Worm (Caenorhabditis elegans) whole organism, L3 larva: Measurements from ENCODE around the gene F57C2.4.

ENCODE experiments used
- R02D3.7 ChIP-seq: fragments of 150-350 bp; optimal IDR thresholded peaks from 2 replicates; lab custom pipeline; 2014; ENCODE audit warnings: missing biosample characterization, missing genetic modification characterization
- ZK546.5 ChIP-seq: sonication (generic microtip); optimal IDR thresholded peaks from 2 replicates; lab custom pipeline; 2017; ENCODE audit warnings: missing biosample characterization, missing genetic modification characterization
- ama-1 ChIP-seq: fragments of 150-350 bp; optimal IDR thresholded peaks from 2 replicates; lab custom pipeline; 2018
- ceh-16 ChIP-seq: sonication (generic microtip); optimal IDR thresholded peaks from 2 replicates; lab custom pipeline; 2017; ENCODE audit warnings: missing biosample characterization, missing genetic modification characterization
- ceh-28 ChIP-seq: fragments of 150-350 bp; optimal IDR thresholded peaks from 2 replicates; lab custom pipeline; 2014; ENCODE audit warnings: missing biosample characterization, missing genetic modification reagents, missing genetic modification characterization
- ceh-82 ChIP-seq: fragments of 150-350 bp; optimal IDR thresholded peaks from 2 replicates; lab custom pipeline; 2014; ENCODE audit warnings: missing biosample characterization, missing genetic modification characterization
- ceh-9 ChIP-seq: sonication (generic microtip); optimal IDR thresholded peaks from 2 replicates; lab custom pipeline; 2018; ENCODE audit warnings: missing biosample characterization, missing genetic modification characterization
- daf-12 ChIP-seq: fragments of 150-350 bp; optimal IDR thresholded peaks from 2 replicates; lab custom pipeline; 2014; ENCODE audit warnings: missing biosample characterization, missing genetic modification reagents, missing genetic modification characterization
- egl-27 ChIP-seq: sonication (generic microtip); optimal IDR thresholded peaks from 4 replicates; lab custom pipeline; 2017; ENCODE audit warnings: missing biosample characterization, missing genetic modification reagents, missing genetic modification characterization
- egl-5 ChIP-seq: fragments of 150-350 bp; optimal IDR thresholded peaks from 2 replicates; lab custom pipeline; 2017; ENCODE audit warnings: missing biosample characterization, missing genetic modification reagents, missing genetic modification characterization, inconsistent platforms
- elt-1 ChIP-seq: fragments of 150-350 bp; optimal IDR thresholded peaks from 2 replicates; lab custom pipeline; 2014; ENCODE audit warnings: missing biosample characterization, missing genetic modification characterization
- elt-2 ChIP-seq: sonication (generic microtip); optimal IDR thresholded peaks from 2 replicates; lab custom pipeline; 2016; ENCODE audit warnings: missing genetic modification reagents, mild to moderate bottlenecking, missing genetic modification characterization, missing compliant biosample characterization
- elt-3 ChIP-seq, 3 experiments: fragments of 150-350 bp in 1 of 3; sonication (generic microtip) in 2 of 3; optimal IDR thresholded peaks; 2 replicates in 2 of 3; 4 replicates in 1 of 3; lab custom pipeline; 2014 to 2017; ENCODE audit warnings: missing biosample characterization in 3 of 3, missing genetic modification characterization in 3 of 3
- eor-1 ChIP-seq, 2 experiments: fragments of 150-350 bp; optimal IDR thresholded peaks; 2 replicates each; lab custom pipeline; 2014 to 2018; ENCODE audit warnings: missing biosample characterization in 2 of 2, missing genetic modification characterization in 2 of 2
- fkh-10 ChIP-seq: sonication (generic microtip); optimal IDR thresholded peaks from 2 replicates; lab custom pipeline; 2017; ENCODE audit warnings: missing biosample characterization, missing genetic modification reagents, missing genetic modification characterization
- fos-1 ChIP-seq: fragments of 150-350 bp; optimal IDR thresholded peaks from 2 replicates; lab custom pipeline; 2014; ENCODE audit warnings: missing biosample characterization, missing genetic modification characterization
- hmg-11 ChIP-seq: sonication (generic microtip); optimal IDR thresholded peaks from 2 replicates; lab custom pipeline; 2016; ENCODE audit warnings: missing genetic modification characterization, missing compliant biosample characterization
- jun-1 ChIP-seq: fragments of 150-350 bp; optimal IDR thresholded peaks from 2 replicates; lab custom pipeline; 2014; ENCODE audit warnings: missing biosample characterization, missing genetic modification reagents, missing genetic modification characterization
- lin-15B ChIP-seq: fragments of 150-350 bp; optimal IDR thresholded peaks from 2 replicates; lab custom pipeline; 2014; ENCODE audit warnings: missing biosample characterization, missing genetic modification characterization
- lin-39 ChIP-seq: fragments of 150-350 bp; optimal IDR thresholded peaks from 2 replicates; lab custom pipeline; 2018; ENCODE audit warnings: missing biosample characterization, missing genetic modification reagents, missing genetic modification characterization
- nfya-1 ChIP-seq: sonication (generic microtip); optimal IDR thresholded peaks from 2 replicates; lab custom pipeline; 2017; ENCODE audit warnings: missing genetic modification characterization, mild to moderate bottlenecking, missing compliant biosample characterization, antibody characterized with exemption, moderate library complexity; ENCODE audit not compliant: insufficient read depth
- nhr-11 ChIP-seq: fragments of 150-350 bp; optimal IDR thresholded peaks from 2 replicates; lab custom pipeline; 2014; ENCODE audit warnings: missing biosample characterization, missing genetic modification characterization
- nhr-12 ChIP-seq: fragments of 150-350 bp; optimal IDR thresholded peaks from 2 replicates; lab custom pipeline; 2014; ENCODE audit warnings: missing biosample characterization, missing genetic modification characterization
- nhr-23 ChIP-seq: fragments of 150-350 bp; optimal IDR thresholded peaks from 2 replicates; lab custom pipeline; 2014; ENCODE audit warnings: missing biosample characterization, missing genetic modification reagents, missing genetic modification characterization
- nhr-237 ChIP-seq: fragments of 150-350 bp; optimal IDR thresholded peaks from 2 replicates; lab custom pipeline; 2014; ENCODE audit warnings: missing biosample characterization, missing genetic modification characterization
- nhr-25 ChIP-seq: sonication (generic microtip); optimal IDR thresholded peaks from 2 replicates; lab custom pipeline; 2017; ENCODE audit warnings: missing biosample characterization, missing genetic modification characterization
- nhr-28 ChIP-seq: fragments of 150-350 bp; optimal IDR thresholded peaks from 2 replicates; lab custom pipeline; 2014; ENCODE audit warnings: missing biosample characterization, missing genetic modification characterization
- nhr-43 ChIP-seq: sonication (generic microtip); optimal IDR thresholded peaks from 2 replicates; lab custom pipeline; 2016; ENCODE audit warnings: mild to moderate bottlenecking, missing genetic modification characterization, missing compliant biosample characterization; ENCODE audit not compliant: poor library complexity, severe bottlenecking
- nhr-67 ChIP-seq: fragments of 150-350 bp; optimal IDR thresholded peaks from 2 replicates; lab custom pipeline; 2014; ENCODE audit warnings: missing biosample characterization, missing genetic modification characterization
- nhr-76 ChIP-seq: fragments of 150-350 bp; sonication (generic microtip); optimal IDR thresholded peaks from 5 replicates; lab custom pipeline; 2014; ENCODE audit warnings: missing biosample characterization, missing genetic modification characterization
- nhr-77 ChIP-seq: fragments of 150-350 bp; optimal IDR thresholded peaks from 2 replicates; lab custom pipeline; 2014; ENCODE audit warnings: missing biosample characterization, missing genetic modification characterization
- pha-4 ChIP-seq: fragments of 150-350 bp; optimal IDR thresholded peaks from 2 replicates; lab custom pipeline; 2014; ENCODE audit warnings: missing biosample characterization, missing genetic modification reagents, missing genetic modification characterization
- pqm-1 ChIP-seq: fragments of 150-350 bp; optimal IDR thresholded peaks from 2 replicates; lab custom pipeline; 2017; ENCODE audit warnings: missing biosample characterization, missing genetic modification characterization, inconsistent platforms
- skn-1 ChIP-seq: fragments of 150-350 bp; optimal IDR thresholded peaks from 2 replicates; lab custom pipeline; 2014; ENCODE audit warnings: missing biosample characterization, missing genetic modification characterization
- snpc-4 ChIP-seq: fragments of 150-350 bp; optimal IDR thresholded peaks from 2 replicates; lab custom pipeline; 2014; ENCODE audit warnings: missing biosample characterization, missing genetic modification characterization
- tbx-2 ChIP-seq: sonication (generic microtip); optimal IDR thresholded peaks from 2 replicates; lab custom pipeline; 2016; ENCODE audit warnings: mild to moderate bottlenecking, missing genetic modification characterization, missing compliant biosample characterization
- unc-62 ChIP-seq: fragments of 150-350 bp; sonication (generic microtip); optimal IDR thresholded peaks from 4 replicates; lab custom pipeline; 2014; ENCODE audit warnings: missing biosample characterization, missing genetic modification reagents, missing genetic modification characterization
- zag-1 ChIP-seq: fragments of 150-350 bp; optimal IDR thresholded peaks from 2 replicates; lab custom pipeline; 2014; ENCODE audit warnings: missing biosample characterization, missing genetic modification characterization

F57C2.4 gene

ce11 chrII:14489407-14489806 lies 35.7 kb upstream of the F57C2.4 start, which contains the start of gene vnut-1:
vnut-1 (plus strand) TSS chrII:14489802.
- TF ChIP-seq snpc-4 (tag; lab: Kevin White, UChicago) (peak; percentile 60), nhr-25 (tag; lab: Kevin White, UChicago) (peak; percentile 9), elt-2 (tag; lab: Kevin White, UChicago) (peak; percentile 80), nhr-23 (tag; lab: Kevin White, UChicago) (peak; percentile 63), pqm-1 (peak; percentile 67), nhr-67 (no peak), egl-27 (no peak), hmg-11 (peak; percentile 38), nhr-28 (no peak), pha-4 (peak; percentile 50), lin-15B (tag; lab: Kevin White, UChicago) (peak; percentile 9), nhr-43 (peak; percentile 29), nfya-1 (tag; lab: Kevin White, UChicago) (peak; percentile 24)
- TF ChIP-seq, all 47 proteins: peak for 10

- TF ChIP-seq nhr-77 (tag; lab: Kevin White, UChicago): no peak
- peak; percentile 85 for TF ChIP-seq ama-1 (lab: Kevin White, UChicago)
These were observed 32.4 kb upstream of the F57C2.4 start for ce11 chrII:14492592-14493196.

ce11 chrII:14494014-14494413 lies 31.1 kb upstream of the F57C2.4 start:
- TF ChIP-seq fkh-10 (GFP tag; lab: Kevin White, UChicago): no peak
- no peak for TF ChIP-seq nhr-23 (tag; lab: Kevin White, UChicago)
- TF ChIP-seq ama-1 (lab: Kevin White, UChicago): peak; percentile 53
- no peak for TF ChIP-seq elt-2 (tag; lab: Kevin White, UChicago)
- TF ChIP-seq R02D3.7 (tag; lab: Kevin White, UChicago): no peak

- no peak for TF ChIP-seq nhr-12 (tag; lab: Kevin White, UChicago)
- TF ChIP-seq nhr-76: no peak
- no peak for TF ChIP-seq nhr-237 (tag; lab: Kevin White, UChicago)
- TF ChIP-seq tbx-2: no peak
- no peak for TF ChIP-seq ceh-16
- TF ChIP-seq ama-1 (lab: Kevin White, UChicago): no peak
- no peak for TF ChIP-seq fkh-10 (GFP tag; lab: Kevin White, UChicago)
- no peak for TF ChIP-seq daf-12 (tag; lab: Kevin White, UChicago)
- TF ChIP-seq ceh-82 (tag; lab: Kevin White, UChicago): no peak
- TF ChIP-seq elt-3 (tag; optimal IDR thresholded peaks at IDR 0.05; lab: Kevin White, UChicago): no peak
- no peak for TF ChIP-seq egl-5
- TF ChIP-seq lin-39 (tag; lab: Kevin White, UChicago): no peak
- TF ChIP-seq lin-15B (tag; lab: Kevin White, UChicago): no peak
- TF ChIP-seq unc-62 (GFP tag; lab: Kevin White, UChicago): no peak
These were observed 30.9 kb upstream of the F57C2.4 start, which contains the start of gene cysl-2 for ce11 chrII:14494414-14494463. cysl-2 (minus strand) TSS chrII:14494451.

ce11 chrII:14494464-14494863 lies 30.6 kb upstream of the F57C2.4 start:
- TF ChIP-seq elt-3 (tag; optimal IDR thresholded peaks at IDR 0.05; lab: Kevin White, UChicago): peak in 1 of 3 experiments; percentile 17
- no peak for TF ChIP-seq egl-5
- TF ChIP-seq elt-2 (tag; lab: Kevin White, UChicago): peak; percentile 65
- TF ChIP-seq pqm-1: peak; percentile 59
- TF ChIP-seq ama-1 (lab: Kevin White, UChicago): no peak
- TF ChIP-seq nhr-77 (tag; lab: Kevin White, UChicago): no peak
- TF ChIP-seq skn-1 (tag; lab: Kevin White, UChicago): peak; percentile 53
- no peak for TF ChIP-seq nhr-43

ce11 chrII:14495341-14495740 lies 29.8 kb upstream of the F57C2.4 start:
- TF ChIP-seq nhr-43 (peak; percentile 77), elt-2 (tag; lab: Kevin White, UChicago) (peak; percentile 31), jun-1 (tag; lab: Kevin White, UChicago) (no peak), pqm-1 (peak; percentile 79)

- TF ChIP-seq lin-15B (tag; lab: Kevin White, UChicago) (peak; percentile 9), eor-1 (tag; optimal IDR thresholded peaks at IDR 0.05; lab: Kevin White, UChicago) (no peak), elt-1 (peak; percentile 17), ama-1 (lab: Kevin White, UChicago) (peak; percentile 66), skn-1 (tag; lab: Kevin White, UChicago) (peak; percentile 86), elt-3 (tag; optimal IDR thresholded peaks at IDR 0.05; lab: Kevin White, UChicago) (peak in 1 of 3 experiments; percentile 55), zag-1 (tag; lab: Kevin White, UChicago) (no peak), egl-5 (no peak), tbx-2 (peak; percentile 76), lin-39 (tag; lab: Kevin White, UChicago) (peak; percentile 88), snpc-4 (tag; lab: Kevin White, UChicago) (peak; percentile 84), nhr-28 (no peak), nhr-25 (tag; lab: Kevin White, UChicago) (peak; percentile 88), nfya-1 (tag; lab: Kevin White, UChicago) (peak; percentile 72), nhr-67 (no peak), jun-1 (tag; lab: Kevin White, UChicago) (peak; percentile 56), ceh-28 (tag; lab: Kevin White, UChicago) (peak; percentile 9), daf-12 (tag; lab: Kevin White, UChicago) (no peak), ceh-9 (tag; lab: Kevin White, UChicago) (no peak), elt-2 (tag; lab: Kevin White, UChicago) (peak; percentile 64), fos-1 (tag; lab: Kevin White, UChicago) (peak; percentile 23), hmg-11 (peak; percentile 88), nhr-237 (tag; lab: Kevin White, UChicago) (no peak), ZK546.5 (tag; lab: Kevin White, UChicago) (no peak), nhr-11 (tag; lab: Kevin White, UChicago) (no peak)
These were observed 28.3 kb upstream of the F57C2.4 start for ce11 chrII:14496809-14497208.
